1 fruit fly cellular context compared by ENCODE assay signal in genomic region chr2L:20656110-20656509, dm6.
TF ChIP-seq lines count a peak whose summit lies in the region.

Gene brun (minus strand): TSS chr2L:20656178.
Gene CG2614 (plus strand): TSS chr2L:20656426.

TF ChIP-seq in whole organism, embryonic, 481 proteins besides CTCF, POLR2A, EP300 and RAD21 (continued from another document and continues in another):
- TF ChIP-seq Sox100B (GFP tag; optimal IDR thresholded peaks at IDR 0.05; lab: Kevin White, UChicago) (no peak), HHEX (GFP tag; optimal IDR thresholded peaks at IDR 0.05; lab: Kevin White, UChicago) (no peak), CG11085 (GFP tag; IDR thresholded peaks at IDR 0.05; lab: Robert Waterston, UW) (0 out of 2 replicates have a peak, but pooled peaks have one; percentile 40), unpg (GFP tag; optimal IDR thresholded peaks at IDR 0.05; lab: Kevin White, UChicago) (no peak), Taf1 (GFP tag; IDR thresholded peaks at IDR 0.05; lab: Robert Waterston, UW) (0 out of 2 replicates have a peak, but pooled peaks have one; percentile 7), Tbp (GFP tag; optimal IDR thresholded peaks at IDR 0.05; lab: Kevin White, UChicago) (no peak), CG4854 (GFP tag; optimal IDR thresholded peaks at IDR 0.05; lab: Kevin White, UChicago) (peak; percentile 58), bigmax (GFP tag; optimal IDR thresholded peaks at IDR 0.05; lab: Kevin White, UChicago) (no peak), D19B (GFP tag; optimal IDR thresholded peaks at IDR 0.05; lab: Kevin White, UChicago) (no peak), CrebB (tag; optimal IDR thresholded peaks at IDR 0.05; lab: Kevin White, UChicago) (peak; percentile 16), gcm (GFP tag; optimal IDR thresholded peaks at IDR 0.05; lab: Kevin White, UChicago) (no peak), hkb (optimal IDR thresholded peaks at IDR 0.05; lab: Kevin White, UChicago) (no peak), hkb (GFP tag; IDR thresholded peaks at IDR 0.05; lab: Robert Waterston, UW) (peak; percentile 56), CG4820 (GFP tag; optimal IDR thresholded peaks at IDR 0.05; lab: Kevin White, UChicago) (peak; percentile 62), tin (GFP tag; optimal IDR thresholded peaks at IDR 0.05; lab: Kevin White, UChicago) (peak; percentile 60), CG7745 (tag; optimal IDR thresholded peaks at IDR 0.05; lab: Kevin White, UChicago) (no peak), CG1832 (GFP tag; optimal IDR thresholded peaks at IDR 0.05; lab: Kevin White, UChicago) (no peak), Fer2 (tag; optimal IDR thresholded peaks at IDR 0.05; lab: Kevin White, UChicago) (peak; percentile 29), CG14441 (GFP tag; IDR thresholded peaks at IDR 0.05; lab: Robert Waterston, UW) (peak; percentile 74), CG15514 (GFP tag; optimal IDR thresholded peaks at IDR 0.05; lab: Kevin White, UChicago) (peak; percentile 58), Asciz (GFP tag; optimal IDR thresholded peaks at IDR 0.05; lab: Kevin White, UChicago) (no peak), bbx (GFP tag; IDR thresholded peaks at IDR 0.05; lab: Robert Waterston, UW; ENCODE audit: partially characterized antibody) (peak; percentile 70; the same call in 1 of the 2 replicates), sim (GFP tag; IDR thresholded peaks at IDR 0.05; lab: Robert Waterston, UW) (no peak), ab (GFP tag; optimal IDR thresholded peaks at IDR 0.05; lab: Kevin White, UChicago) (no peak), zf30C (GFP tag; optimal IDR thresholded peaks at IDR 0.05; lab: Kevin White, UChicago) (no peak), mld (GFP tag; IDR thresholded peaks at IDR 0.05; lab: Robert Waterston, UW; ENCODE audit: partially characterized antibody) (no peak), Myb (GFP tag; optimal IDR thresholded peaks at IDR 0.05; lab: Kevin White, UChicago) (peak; percentile 52), wdn (GFP tag; IDR thresholded peaks at IDR 0.05; lab: Robert Waterston, UW) (no peak), CG15073 (GFP tag; optimal IDR thresholded peaks at IDR 0.05; lab: Kevin White, UChicago) (no peak), CG33557 (GFP tag; optimal IDR thresholded peaks at IDR 0.05; lab: Kevin White, UChicago) (peak; percentile 15), CHES-1-like (GFP tag; optimal IDR thresholded peaks at IDR 0.05; lab: Kevin White, UChicago) (peak; percentile 74), ash1 (GFP tag; optimal IDR thresholded peaks at IDR 0.05; lab: Kevin White, UChicago) (no peak), Mrtf (GFP tag; IDR thresholded peaks at IDR 0.05; lab: Robert Waterston, UW) (no peak), wor (GFP tag; IDR thresholded peaks at IDR 0.05; lab: Robert Waterston, UW) (peak; percentile 58), CG9817 (tag; optimal IDR thresholded peaks at IDR 0.05; lab: Kevin White, UChicago) (peak; percentile 66), nerfin-1 (tag; optimal IDR thresholded peaks at IDR 0.05; lab: Kevin White, UChicago) (no peak), HLH4C (GFP tag; IDR thresholded peaks at IDR 0.05; lab: Robert Waterston, UW; ENCODE audit: partially characterized antibody) (peak; percentile 77), NfI (GFP tag; optimal IDR thresholded peaks at IDR 0.05; lab: Kevin White, UChicago) (no peak), sd (tag; optimal IDR thresholded peaks at IDR 0.05; lab: Kevin White, UChicago) (no peak), CG4730 (GFP tag; IDR thresholded peaks at IDR 0.05; lab: Robert Waterston, UW) (peak; percentile 71), en (GFP tag; optimal IDR thresholded peaks at IDR 0.05; lab: Kevin White, UChicago) (no peak), stwl (tag; optimal IDR thresholded peaks at IDR 0.05; lab: Kevin White, UChicago) (peak; percentile 55), Dbx (GFP tag; IDR thresholded peaks at IDR 0.05; lab: Robert Waterston, UW) (peak; percentile 86), CG7271 (tag; optimal IDR thresholded peaks at IDR 0.05; lab: Kevin White, UChicago) (no peak), Awh (GFP tag; IDR thresholded peaks at IDR 0.05; lab: Robert Waterston, UW) (no peak), CG2120 (GFP tag; optimal IDR thresholded peaks at IDR 0.05; lab: Kevin White, UChicago) (peak; percentile 89), dm (GFP tag; optimal IDR thresholded peaks at IDR 0.05; lab: Kevin White, UChicago) (peak; percentile 79), CG17328 (GFP tag; IDR thresholded peaks at IDR 0.05; lab: Robert Waterston, UW) (peak; percentile 79), z (GFP tag; IDR thresholded peaks at IDR 0.05; lab: Robert Waterston, UW) (no peak), knrl (GFP tag; IDR thresholded peaks at IDR 0.05; lab: Robert Waterston, UW; ENCODE audit: partially characterized antibody) (peak; percentile 94), D19A (tag; optimal IDR thresholded peaks at IDR 0.05; lab: Kevin White, UChicago) (no peak), fd102C (GFP tag; optimal IDR thresholded peaks at IDR 0.05; lab: Kevin White, UChicago) (no peak), amos (GFP tag; IDR thresholded peaks at IDR 0.05; lab: Robert Waterston, UW; ENCODE audit: partially characterized antibody) (peak; percentile 82), CG7372 (GFP tag; IDR thresholded peaks at IDR 0.05; lab: Robert Waterston, UW) (peak; percentile 39; the same call in 1 of the 2 replicates), CG10565 (GFP tag; optimal IDR thresholded peaks at IDR 0.05; lab: Kevin White, UChicago) (no peak), vfl (GFP tag; optimal IDR thresholded peaks at IDR 0.05; lab: Kevin White, UChicago) (peak; percentile 78), CG17829 (tag; optimal IDR thresholded peaks at IDR 0.05; lab: Kevin White, UChicago) (peak; percentile 73), Dip3 (GFP tag; optimal IDR thresholded peaks at IDR 0.05; lab: Kevin White, UChicago) (peak; percentile 79), E2f2 (GFP tag; IDR thresholded peaks at IDR 0.05; lab: Robert Waterston, UW) (peak; percentile 53), crol (GFP tag; IDR thresholded peaks at IDR 0.05; lab: Robert Waterston, UW) (peak; percentile 49), Atf-2 (GFP tag; optimal IDR thresholded peaks at IDR 0.05; lab: Kevin White, UChicago) (peak; percentile 46), jing (GFP tag; optimal IDR thresholded peaks at IDR 0.05; lab: Kevin White, UChicago) (no peak), bsh (GFP tag; optimal IDR thresholded peaks at IDR 0.05; lab: Kevin White, UChicago) (peak in 1 of 2 experiments; percentile 57), CG3281 (GFP tag; optimal IDR thresholded peaks at IDR 0.05; lab: Kevin White, UChicago) (no peak), NK7.1 (GFP tag; optimal IDR thresholded peaks at IDR 0.05; lab: Kevin White, UChicago) (no peak), sug (tag; optimal IDR thresholded peaks at IDR 0.05; lab: Kevin White, UChicago) (no peak), gsb-n (tag; optimal IDR thresholded peaks at IDR 0.05; lab: Kevin White, UChicago) (no peak), CG13123 (GFP tag; optimal IDR thresholded peaks at IDR 0.05; lab: Kevin White, UChicago) (peak; percentile 59), CG1603 (tag; optimal IDR thresholded peaks at IDR 0.05; lab: Kevin White, UChicago) (no peak), PHDP (tag; optimal IDR thresholded peaks at IDR 0.05; lab: Kevin White, UChicago) (no peak), CG9727 (GFP tag; optimal IDR thresholded peaks at IDR 0.05; lab: Kevin White, UChicago) (peak; percentile 69), C15 (GFP tag; IDR thresholded peaks at IDR 0.05; lab: Robert Waterston, UW) (0 out of 3 replicates have a peak, but pooled peaks have one; percentile 52), Blimp-1 (GFP tag; optimal IDR thresholded peaks at IDR 0.05; lab: Kevin White, UChicago) (no peak), ro (GFP tag; IDR thresholded peaks at IDR 0.05; lab: Robert Waterston, UW) (peak; percentile 41; the same call in 1 of the 2 replicates), CG6791 (GFP tag; IDR thresholded peaks at IDR 0.05; lab: Robert Waterston, UW; ENCODE audit: partially characterized antibody) (peak; percentile 78), CG15601 (tag; optimal IDR thresholded peaks at IDR 0.05; lab: Kevin White, UChicago) (no peak), tap (tag; optimal IDR thresholded peaks at IDR 0.05; lab: Kevin White, UChicago) (no peak), CG18011 (GFP tag; optimal IDR thresholded peaks at IDR 0.05; lab: Kevin White, UChicago) (peak; percentile 12), Lpt (GFP tag; optimal IDR thresholded peaks at IDR 0.05; lab: Kevin White, UChicago) (no peak), klu (GFP tag; IDR thresholded peaks at IDR 0.05; lab: Robert Waterston, UW) (peak; percentile 57; the same call in 1 of the 2 replicates), CG12299 (tag; optimal IDR thresholded peaks at IDR 0.05; lab: Kevin White, UChicago) (no peak), nmo (GFP tag; optimal IDR thresholded peaks at IDR 0.05; lab: Kevin White, UChicago) (peak; percentile 83), Antp (GFP tag; optimal IDR thresholded peaks at IDR 0.05; lab: Kevin White, UChicago) (peak; percentile 71), Bteb2 (GFP tag; optimal IDR thresholded peaks at IDR 0.05; lab: Kevin White, UChicago) (peak; percentile 73), cas (GFP tag; IDR thresholded peaks at IDR 0.05; lab: Robert Waterston, UW) (peak; percentile 66; the same call in 1 of the 2 replicates), kah (GFP tag; optimal IDR thresholded peaks at IDR 0.05; lab: Kevin White, UChicago) (no peak), Nf-YB (GFP tag; optimal IDR thresholded peaks at IDR 0.05; lab: Kevin White, UChicago) (peak; percentile 69), trem (tag; optimal IDR thresholded peaks at IDR 0.05; lab: Kevin White, UChicago) (peak; percentile 80), disco-r (GFP tag; optimal IDR thresholded peaks at IDR 0.05; lab: Kevin White, UChicago) (peak; percentile 59), CG14965 (GFP tag; optimal IDR thresholded peaks at IDR 0.05; lab: Kevin White, UChicago; ENCODE audit: borderline replicate concordance) (no peak), Doc2 (GFP tag; IDR thresholded peaks at IDR 0.05; lab: Robert Waterston, UW) (no peak), CG6175 (GFP tag; IDR thresholded peaks at IDR 0.05; lab: Robert Waterston, UW) (no peak), tx (GFP tag; optimal IDR thresholded peaks at IDR 0.05; lab: Kevin White, UChicago) (peak; percentile 61), sr (GFP tag; IDR thresholded peaks at IDR 0.05; lab: Robert Waterston, UW) (no peak), CG18599 (GFP tag; optimal IDR thresholded peaks at IDR 0.05; lab: Kevin White, UChicago) (no peak), CG18262 (tag; optimal IDR thresholded peaks at IDR 0.05; lab: Kevin White, UChicago) (no peak), ac (GFP tag; optimal IDR thresholded peaks at IDR 0.05; lab: Kevin White, UChicago) (no peak), Xrp1 (GFP tag; IDR thresholded peaks at IDR 0.05; lab: Robert Waterston, UW) (peak; percentile 69), HLHmδ (GFP tag; optimal IDR thresholded peaks at IDR 0.05; lab: Kevin White, UChicago) (no peak), CG33213 (GFP tag; optimal IDR thresholded peaks at IDR 0.05; lab: Kevin White, UChicago) (peak; percentile 65), lola (GFP tag; optimal IDR thresholded peaks at IDR 0.05; lab: Kevin White, UChicago) (peak in 1 of 3 experiments; percentile 70), CG14050 (GFP tag; IDR thresholded peaks at IDR 0.05; lab: Robert Waterston, UW) (peak; percentile 61; the same call in 1 of the 3 replicates), crp (GFP tag; optimal IDR thresholded peaks at IDR 0.05; lab: Kevin White, UChicago) (peak in 1 of 2 experiments; percentile 65), sens-2 (GFP tag; IDR thresholded peaks at IDR 0.05; lab: Robert Waterston, UW) (peak; percentile 89), Opbp (GFP tag; IDR thresholded peaks at IDR 0.05; lab: Robert Waterston, UW; ENCODE audit: partially characterized antibody) (peak; percentile 74), Bdp1 (GFP tag; optimal IDR thresholded peaks at IDR 0.05; lab: Kevin White, UChicago) (no peak), Hmx (GFP tag; optimal IDR thresholded peaks at IDR 0.05; lab: Kevin White, UChicago) (no peak), CG12391 (tag; optimal IDR thresholded peaks at IDR 0.05; lab: Kevin White, UChicago) (peak; percentile 82), pzg (GFP tag; optimal IDR thresholded peaks at IDR 0.05; lab: Kevin White, UChicago) (peak; percentile 79), peb (GFP tag; IDR thresholded peaks at IDR 0.05; lab: Robert Waterston, UW) (peak; percentile 26; the same call in 1 of the 2 replicates), trh (GFP tag; optimal IDR thresholded peaks at IDR 0.05; lab: Kevin White, UChicago) (peak; percentile 31), CG3847 (GFP tag; IDR thresholded peaks at IDR 0.05; lab: Robert Waterston, UW) (peak; percentile 85), TFAM (GFP tag; optimal IDR thresholded peaks at IDR 0.05; lab: Kevin White, UChicago) (no peak), Dp (GFP tag; optimal IDR thresholded peaks at IDR 0.05; lab: Kevin White, UChicago) (peak; percentile 24), CG2129 (GFP tag; IDR thresholded peaks at IDR 0.05; lab: Robert Waterston, UW; ENCODE audit: partially characterized antibody) (peak; percentile 87), Drgx (GFP tag; IDR thresholded peaks at IDR 0.05; lab: Robert Waterston, UW) (no peak), fd3F (GFP tag; optimal IDR thresholded peaks at IDR 0.05; lab: Kevin White, UChicago) (peak; percentile 34), CG17359 (tag; optimal IDR thresholded peaks at IDR 0.05; lab: Kevin White, UChicago) (peak; percentile 52), psq (GFP tag; optimal IDR thresholded peaks at IDR 0.05; lab: Kevin White, UChicago) (peak; percentile 11), CG12219 (GFP tag; optimal IDR thresholded peaks at IDR 0.05; lab: Kevin White, UChicago) (no peak), lbe (GFP tag; optimal IDR thresholded peaks at IDR 0.05; lab: Kevin White, UChicago) (no peak), Trl (optimal IDR thresholded peaks at IDR 0.05; lab: Kevin White, UChicago) (no peak), Trl (GFP tag; optimal IDR thresholded peaks at IDR 0.05; lab: Kevin White, UChicago) (peak; percentile 74), Xbp1 (GFP tag; optimal IDR thresholded peaks at IDR 0.05; lab: Kevin White, UChicago) (peak; percentile 83), CG4282 (GFP tag; optimal IDR thresholded peaks at IDR 0.05; lab: Kevin White, UChicago) (peak; percentile 24), CG4617 (GFP tag; optimal IDR thresholded peaks at IDR 0.05; lab: Kevin White, UChicago; ENCODE audit: borderline replicate concordance) (peak; percentile 95), so (GFP tag; IDR thresholded peaks at IDR 0.05; lab: Robert Waterston, UW) (peak; percentile 62; the same call in 1 of the 3 replicates), NC2α (GFP tag; optimal IDR thresholded peaks at IDR 0.05; lab: Kevin White, UChicago) (peak; percentile 14), CG32532 (GFP tag; IDR thresholded peaks at IDR 0.05; lab: Robert Waterston, UW) (peak; percentile 78), Ptx1 (GFP tag; IDR thresholded peaks at IDR 0.05; lab: Robert Waterston, UW) (peak; percentile 88), CG6689 (GFP tag; IDR thresholded peaks at IDR 0.05; lab: Robert Waterston, UW) (peak; percentile 80), CkIIα-i1 (GFP tag; IDR thresholded peaks at IDR 0.05; lab: Robert Waterston, UW) (no peak)
